Fruit fly (Drosophila melanogaster) whole organism, embryonic: Measurements from ENCODE around the gene CG44838.
A peak's percentile ranks its signal among the peaks of the same experiment; 100 is the strongest.

Source experiments
- BtbVII ChIP-seq: fragments of 200-800 bp; sonication (Bioruptor generic); optimal IDR thresholded peaks from 3 replicates; lab custom pipeline; 2017; ENCODE audit warnings: missing biosample characterization, mild to moderate bottlenecking, missing genetic modification characterization
- CG10147 ChIP-seq: fragments of 200-800 bp; sonication (Bioruptor generic); optimal IDR thresholded peaks from 2 replicates; lab custom pipeline; 2019; ENCODE audit warnings: missing biosample characterization, mild to moderate bottlenecking, missing genetic modification characterization, moderate library complexity
- CG10366 ChIP-seq: fragments of 200-800 bp; sonication (Bioruptor generic); IDR thresholded peaks from 2 replicates; pipeline ENCODE4 v1.3.6; 2022; ENCODE audit warnings: missing biosample characterization, missing genetic modification characterization
- CG11723 ChIP-seq: fragments of 200-800 bp; sonication (Bioruptor generic); optimal IDR thresholded peaks from 2 replicates; lab custom pipeline; 2017; ENCODE audit warnings: missing biosample characterization, mild to moderate bottlenecking, missing genetic modification characterization
- CG12659 ChIP-seq: fragments of 200-800 bp; sonication (Bioruptor generic); optimal IDR thresholded peaks from 3 replicates; lab custom pipeline; 2017; ENCODE audit warnings: mild to moderate bottlenecking, missing biosample characterization, missing genetic modification reagents, missing genetic modification characterization
- CG12942 ChIP-seq: fragments of 200-800 bp; sonication (Bioruptor generic); optimal IDR thresholded peaks from 3 replicates; lab custom pipeline; 2016; ENCODE audit warnings: missing biosample characterization, missing genetic modification characterization
- CG13424 ChIP-seq: fragments of 200-800 bp; sonication (Bioruptor generic); optimal IDR thresholded peaks from 2 replicates; lab custom pipeline; 2019; ENCODE audit warnings: missing biosample characterization, mild to moderate bottlenecking, missing genetic modification characterization, moderate library complexity
- CG14710 ChIP-seq: fragments of 200-800 bp; sonication (Bioruptor generic); optimal IDR thresholded peaks from 3 replicates; lab custom pipeline; 2019; ENCODE audit warnings: missing biosample characterization, mild to moderate bottlenecking, missing genetic modification characterization, moderate library complexity
- CG15514 ChIP-seq: fragments of 200-800 bp; sonication (Bioruptor generic); optimal IDR thresholded peaks from 3 replicates; lab custom pipeline; 2017; ENCODE audit warnings: missing biosample characterization, missing genetic modification characterization, mild to moderate bottlenecking, moderate library complexity, missing genetic modification reagents
- CG17359 ChIP-seq: fragments of 200-800 bp; sonication (Bioruptor generic); optimal IDR thresholded peaks from 3 replicates; lab custom pipeline; 2018; ENCODE audit warnings: missing biosample characterization, mild to moderate bottlenecking, missing genetic modification characterization, moderate library complexity
- CG17385 ChIP-seq: fragments of 200-800 bp; sonication (Bioruptor generic); optimal IDR thresholded peaks from 3 replicates; lab custom pipeline; 2018; ENCODE audit warnings: missing biosample characterization, mild to moderate bottlenecking, missing genetic modification characterization
- CG2678 ChIP-seq: fragments of 200-800 bp; sonication (Bioruptor generic); optimal IDR thresholded peaks from 3 replicates; lab custom pipeline; 2019; ENCODE audit warnings: missing biosample characterization, mild to moderate bottlenecking, missing genetic modification characterization, moderate library complexity
- CG3995 ChIP-seq: fragments of 200-800 bp; sonication (Bioruptor generic); optimal IDR thresholded peaks from 3 replicates; lab custom pipeline; 2016; ENCODE audit warnings: missing biosample characterization, missing genetic modification characterization
- CG6854 ChIP-seq: fragments of 200-800 bp; sonication (Bioruptor generic); optimal IDR thresholded peaks from 3 replicates; lab custom pipeline; 2017; ENCODE audit warnings: missing biosample characterization, mild to moderate bottlenecking, missing genetic modification characterization
- CG7745 ChIP-seq: fragments of 200-800 bp; sonication (Bioruptor generic); optimal IDR thresholded peaks from 2 replicates; lab custom pipeline; 2018; ENCODE audit warnings: missing biosample characterization, mild to moderate bottlenecking, missing genetic modification characterization, moderate library complexity
- CG7839 ChIP-seq: fragments of 200-800 bp; sonication (Bioruptor generic); optimal IDR thresholded peaks from 3 replicates; lab custom pipeline; 2018; ENCODE audit warnings: missing biosample characterization, mild to moderate bottlenecking, missing genetic modification characterization, moderate library complexity
- CG8281 ChIP-seq: fragments of 200-800 bp; sonication (Bioruptor generic); optimal IDR thresholded peaks from 2 replicates; lab custom pipeline; 2018; ENCODE audit warnings: missing biosample characterization, mild to moderate bottlenecking, missing genetic modification characterization, moderate library complexity
- CG8388 ChIP-seq: fragments of 200-800 bp; sonication (Bioruptor generic); optimal IDR thresholded peaks from 2 replicates; lab custom pipeline; 2019; ENCODE audit warnings: missing biosample characterization, mild to moderate bottlenecking, missing genetic modification characterization, moderate library complexity
- CG8924 ChIP-seq: fragments of 200-800 bp; optimal IDR thresholded peaks from 3 replicates; lab custom pipeline; 2019; ENCODE audit warnings: missing biosample characterization, mild to moderate bottlenecking, missing genetic modification characterization, moderate library complexity
- CG9932 ChIP-seq: fragments of 200-800 bp; sonication (Bioruptor generic); IDR thresholded peaks from 2 replicates; pipeline ENCODE4 v1.3.6; 2022; ENCODE audit warnings: missing biosample characterization, missing genetic modification characterization
- Dbx ChIP-seq: fragments of 200-800 bp; sonication (Bioruptor generic); IDR thresholded peaks from 3 replicates; pipeline ENCODE4 v1.3.6; 2022; ENCODE audit warnings: missing biosample characterization, missing genetic modification characterization
- Dip2 ChIP-seq: fragments of 200-800 bp; sonication (Bioruptor generic); IDR thresholded peaks from 2 replicates; pipeline ENCODE4 v1.3.6; 2022; ENCODE audit warnings: missing biosample characterization, missing genetic modification characterization
- E2f2 ChIP-seq: fragments of 200-800 bp; sonication (Bioruptor generic); IDR thresholded peaks from 2 replicates; pipeline ENCODE4 v1.3.6; 2022; ENCODE audit warnings: missing biosample characterization, missing genetic modification characterization
- Eip74EF ChIP-seq, 2 experiments: fragments of 200-800 bp in 1 of 2; fragments of >200 bp in 1 of 2; sonication (Bioruptor generic) in 1 of 2; optimal IDR thresholded peaks; 2 replicates each; lab custom pipeline; 2017 to 2019; ENCODE audit warnings: missing biosample characterization in 2 of 2, missing genetic modification characterization in 2 of 2, mild to moderate bottlenecking in 1 of 2, moderate library complexity in 1 of 2
- Fer1 ChIP-seq: fragments of 200-800 bp; sonication (Bioruptor generic); optimal IDR thresholded peaks from 2 replicates; lab custom pipeline; 2017; ENCODE audit warnings: missing biosample characterization, mild to moderate bottlenecking, missing genetic modification characterization
- Fer3 ChIP-seq: fragments of 200-800 bp; sonication (Bioruptor generic); optimal IDR thresholded peaks from 2 replicates; lab custom pipeline; 2018; ENCODE audit warnings: missing biosample characterization, mild to moderate bottlenecking, missing genetic modification characterization, moderate library complexity
- Hand ChIP-seq: fragments of 200-800 bp; sonication (Bioruptor generic); optimal IDR thresholded peaks from 2 replicates; lab custom pipeline; 2017; ENCODE audit warnings: mild to moderate bottlenecking, missing biosample characterization, missing genetic modification reagents, missing genetic modification characterization
- Meics ChIP-seq: fragments of 200-800 bp; sonication (Bioruptor generic); optimal IDR thresholded peaks from 2 replicates; lab custom pipeline; 2017; ENCODE audit warnings: missing biosample characterization, mild to moderate bottlenecking, missing genetic modification characterization
- Nf-YC ChIP-seq: fragments of 200-800 bp; optimal IDR thresholded peaks from 3 replicates; lab custom pipeline; 2019; ENCODE audit warnings: missing biosample characterization, mild to moderate bottlenecking, missing genetic modification characterization, moderate library complexity
- Oli ChIP-seq: fragments of 200-800 bp; sonication (Bioruptor generic); optimal IDR thresholded peaks from 2 replicates; lab custom pipeline; 2018; ENCODE audit warnings: missing biosample characterization, mild to moderate bottlenecking, missing genetic modification characterization, moderate library complexity
- Side ChIP-seq: fragments of 200-800 bp; sonication (Bioruptor generic); optimal IDR thresholded peaks from 2 replicates; lab custom pipeline; 2016; ENCODE audit warnings: missing biosample characterization, missing genetic modification characterization
- Vsx1 ChIP-seq: fragments of 200-800 bp; sonication (Bioruptor generic); optimal IDR thresholded peaks from 2 replicates; lab custom pipeline; 2017; ENCODE audit warnings: missing biosample characterization, mild to moderate bottlenecking, missing genetic modification characterization, missing genetic modification reagents
- bowl ChIP-seq: fragments of 200-800 bp; sonication (Bioruptor generic); IDR thresholded peaks from 2 replicates; pipeline ENCODE4 v1.3.6; 2022; ENCODE audit warnings: missing biosample characterization, missing genetic modification characterization
- chif ChIP-seq, 2 experiments: fragments of 200-800 bp; sonication (Bioruptor generic); optimal IDR thresholded peaks; 3 replicates each; lab custom pipeline; 2016; ENCODE audit warnings: missing biosample characterization in 2 of 2, missing genetic modification characterization in 2 of 2
- crp ChIP-seq, 2 experiments: fragments of 200-800 bp; sonication (Bioruptor generic); optimal IDR thresholded peaks; 2 replicates in 1 of 2; 3 replicates in 1 of 2; lab custom pipeline; 2017; ENCODE audit warnings: missing biosample characterization in 2 of 2, missing genetic modification characterization in 2 of 2, mild to moderate bottlenecking in 1 of 2, moderate library complexity in 1 of 2
- cwo ChIP-seq: fragments of 200-800 bp; sonication (Bioruptor generic); optimal IDR thresholded peaks from 3 replicates; lab custom pipeline; 2017; ENCODE audit warnings: missing biosample characterization, missing genetic modification characterization, mild to moderate bottlenecking, moderate library complexity, missing genetic modification reagents
- dmrt11E ChIP-seq: fragments of 200-800 bp; sonication (Bioruptor generic); optimal IDR thresholded peaks from 3 replicates; lab custom pipeline; 2018; ENCODE audit warnings: missing biosample characterization, mild to moderate bottlenecking, missing genetic modification characterization, moderate library complexity
- fru ChIP-seq: fragments of >200 bp; optimal IDR thresholded peaks from 2 replicates; lab custom pipeline; 2017
- grau ChIP-seq: fragments of 200-800 bp; optimal IDR thresholded peaks from 3 replicates; lab custom pipeline; 2019; ENCODE audit warnings: missing biosample characterization, mild to moderate bottlenecking, missing genetic modification characterization, moderate library complexity
- hkb ChIP-seq, 2 experiments: fragments of 200-800 bp in 1 of 2; fragments of >200 bp in 1 of 2; sonication (Bioruptor generic) in 1 of 2; IDR thresholded peaks in 1 of 2; optimal IDR thresholded peaks in 1 of 2; 2 replicates each; pipeline versions ENCODE4 v1.3.6 to Lab custom; 2017 to 2022; ENCODE audit warnings: missing biosample characterization in 1 of 2, missing genetic modification characterization in 1 of 2
- kah ChIP-seq: fragments of 200-800 bp; sonication (Bioruptor generic); optimal IDR thresholded peaks from 2 replicates; lab custom pipeline; 2018; ENCODE audit warnings: missing biosample characterization, mild to moderate bottlenecking, missing genetic modification characterization
- lab ChIP-seq: fragments of 200-800 bp; sonication (Bioruptor generic); optimal IDR thresholded peaks from 3 replicates; lab custom pipeline; 2017; ENCODE audit warnings: missing biosample characterization, missing genetic modification characterization, mild to moderate bottlenecking, moderate library complexity, missing genetic modification reagents
- lbe ChIP-seq: fragments of 200-800 bp; sonication (Bioruptor generic); optimal IDR thresholded peaks from 2 replicates; lab custom pipeline; 2016; ENCODE audit warnings: missing biosample characterization, mild to moderate bottlenecking, missing genetic modification characterization
- lola ChIP-seq, 3 experiments: fragments of >200 bp in 2 of 3; fragments of 200-800 bp in 1 of 3; sonication (Bioruptor generic) in 1 of 3; optimal IDR thresholded peaks; 2 replicates each; lab custom pipeline; 2017 to 2019; ENCODE audit warnings: missing biosample characterization in 3 of 3, missing genetic modification characterization in 3 of 3, mild to moderate bottlenecking in 1 of 3, moderate library complexity in 1 of 3
- nmo ChIP-seq: fragments of 200-800 bp; sonication (Bioruptor generic); optimal IDR thresholded peaks from 2 replicates; lab custom pipeline; 2018; ENCODE audit warnings: missing biosample characterization, mild to moderate bottlenecking, missing genetic modification characterization, moderate library complexity
- seq ChIP-seq: fragments of 200-800 bp; sonication (Bioruptor generic); IDR thresholded peaks from 2 replicates; pipeline ENCODE4 v1.3.6; 2022; ENCODE audit warnings: missing biosample characterization, missing genetic modification characterization
- tap ChIP-seq: fragments of 200-800 bp; optimal IDR thresholded peaks from 3 replicates; lab custom pipeline; 2019; ENCODE audit warnings: missing biosample characterization, mild to moderate bottlenecking, missing genetic modification characterization, moderate library complexity
- unpg ChIP-seq: fragments of 200-800 bp; sonication (Bioruptor generic); optimal IDR thresholded peaks from 3 replicates; lab custom pipeline; 2018; ENCODE audit warnings: missing biosample characterization, mild to moderate bottlenecking, missing genetic modification characterization, moderate library complexity

Gene CG44838

DNA sequence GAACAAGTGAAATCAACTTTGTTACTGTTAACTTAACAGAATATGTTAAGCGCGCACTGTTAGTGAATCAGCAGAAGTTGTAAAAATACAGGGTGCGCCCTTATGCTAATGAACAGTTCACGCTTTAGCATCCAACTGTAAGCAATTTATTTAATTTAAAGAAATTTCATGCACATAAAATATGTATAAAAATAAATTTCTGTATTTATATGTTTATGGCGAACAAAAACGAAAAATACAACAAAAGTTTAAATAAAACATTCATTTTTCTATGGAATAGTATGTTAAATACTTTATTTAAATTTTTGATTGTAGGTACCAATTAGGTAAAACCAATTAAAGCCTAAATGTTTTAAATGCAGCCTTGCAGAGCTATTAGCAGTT, 36.3 kb upstream of the CG44838 start (continued):
- TF ChIP-seq CG8388 (GFP tag; lab: Kevin White, UChicago), result peak; percentile 52
- peak; percentile 65 for TF ChIP-seq CG13424 (tag; lab: Kevin White, UChicago)
- TF ChIP-seq seq (GFP tag; lab: Robert Waterston, UW), result peak; percentile 65
- TF ChIP-seq CG17359, result peak; percentile 35
- 0 out of 2 replicates have a peak, but pooled peaks have one; percentile 19 for TF ChIP-seq CG9932 (GFP tag; lab: Robert Waterston, UW)
- TF ChIP-seq Dbx (GFP tag; lab: Robert Waterston, UW), result peak; percentile 24; the same call in 1 of the 3 replicates
- TF ChIP-seq lab (GFP tag; lab: Kevin White, UChicago), result peak; percentile 38
- peak; percentile 80 for TF ChIP-seq CG10366 (GFP tag; lab: Robert Waterston, UW)
- peak; percentile 16 for TF ChIP-seq Vsx1 (GFP tag; lab: Kevin White, UChicago)
- no peak for TF ChIP-seq CG8281 (tag; lab: Kevin White, UChicago)
- peak; percentile 26 for TF ChIP-seq Hand (GFP tag; lab: Kevin White, UChicago)
- TF ChIP-seq Fer3 (tag; lab: Kevin White, UChicago), result peak; percentile 57
- peak; percentile 2 for TF ChIP-seq Oli
- TF ChIP-seq unpg (GFP tag; lab: Kevin White, UChicago), result peak; percentile 65
- no peak for TF ChIP-seq Side (GFP tag; lab: Kevin White, UChicago)
- peak; percentile 64 for TF ChIP-seq CG8924 (tag; lab: Kevin White, UChicago)
- peak; percentile 59 for TF ChIP-seq lbe (GFP tag; lab: Kevin White, UChicago)
- TF ChIP-seq Fer1 (GFP tag; lab: Kevin White, UChicago), result peak; percentile 43
- no peak for TF ChIP-seq Eip74EF (GFP tag; optimal IDR thresholded peaks at IDR 0.05; lab: Kevin White, UChicago)
- TF ChIP-seq CG17385 (GFP tag; lab: Kevin White, UChicago), result peak; percentile 43
- TF ChIP-seq fru (lab: Kevin White, UChicago), result no peak
- TF ChIP-seq chif (GFP tag; optimal IDR thresholded peaks at IDR 0.05; lab: Kevin White, UChicago), result no peak
- TF ChIP-seq CG12659 (GFP tag; lab: Kevin White, UChicago), result peak; percentile 6
- TF ChIP-seq grau (tag; lab: Kevin White, UChicago), result peak; percentile 63
- peak; percentile 2 for TF ChIP-seq CG11723 (GFP tag; lab: Kevin White, UChicago)
- TF ChIP-seq CG14710 (tag; lab: Kevin White, UChicago), result peak; percentile 27
- TF ChIP-seq CG2678 (tag; lab: Kevin White, UChicago), result peak; percentile 53
- TF ChIP-seq BtbVII (GFP tag; lab: Kevin White, UChicago), result peak; percentile 34
- no peak for TF ChIP-seq CG7745 (tag; lab: Kevin White, UChicago)
- TF ChIP-seq crp (GFP tag; optimal IDR thresholded peaks at IDR 0.05; lab: Kevin White, UChicago), result peak in 1 of 2 experiments; percentile 8
- peak; percentile 22 for TF ChIP-seq CG10147 (GFP tag; lab: Kevin White, UChicago)
- TF ChIP-seq dmrt11E, result peak; percentile 27
- peak; percentile 23 for TF ChIP-seq kah (GFP tag; lab: Kevin White, UChicago)
- TF ChIP-seq Dip2 (GFP tag; lab: Robert Waterston, UW), result no peak
- TF ChIP-seq CG6854 (GFP tag; lab: Kevin White, UChicago), result peak; percentile 18
- TF ChIP-seq E2f2 (GFP tag; lab: Robert Waterston, UW), result peak; percentile 23; the same call in 1 of the 2 replicates
- no peak for TF ChIP-seq bowl
- TF ChIP-seq CG7839, result peak; percentile 36
- TF ChIP-seq cwo (GFP tag; lab: Kevin White, UChicago), result peak; percentile 15
- peak; percentile 20 for TF ChIP-seq CG15514 (GFP tag; lab: Kevin White, UChicago)
- TF ChIP-seq nmo (GFP tag; lab: Kevin White, UChicago), result peak; percentile 1
- peak; percentile 59 for TF ChIP-seq Meics (GFP tag; lab: Kevin White, UChicago)
- peak; percentile 5 for TF ChIP-seq CG12942 (GFP tag; lab: Kevin White, UChicago)
- TF ChIP-seq lola (GFP tag; optimal IDR thresholded peaks at IDR 0.05; lab: Kevin White, UChicago), result peak in 1 of 3 experiments; percentile 7
- TF ChIP-seq tap, result peak; percentile 61
- peak; percentile 37 for TF ChIP-seq Nf-YC (tag; lab: Kevin White, UChicago)
- no peak for TF ChIP-seq hkb (optimal IDR thresholded peaks at IDR 0.05; lab: Kevin White, UChicago)
- peak; percentile 45 for TF ChIP-seq hkb (GFP tag; IDR thresholded peaks at IDR 0.05; lab: Robert Waterston, UW)
- TF ChIP-seq CG3995 (GFP tag; lab: Kevin White, UChicago), result peak; percentile 27
